Worm (Caenorhabditis elegans) whole organism, young adult: ENCODE results near the gene imp-2.

ENCODE experiments used
- C06A6.2 ChIP-seq: fragments of 200-800 bp; sonication (Bioruptor generic); conservative IDR thresholded peaks from 2 replicates; pipeline ENCODE4 v1.3.6; 2022; ENCODE audit warnings: missing genetic modification characterization, missing compliant biosample characterization
- D2030.7 ChIP-seq: fragments of 200-800 bp; sonication (Bioruptor generic); IDR thresholded peaks from 2 replicates; pipeline ENCODE4 v1.3.6; 2022; ENCODE audit warnings: missing genetic modification reagents, missing genetic modification characterization, missing compliant biosample characterization
- F37B4.10 ChIP-seq: fragments of 200-800 bp; sonication (Bioruptor generic); IDR thresholded peaks from 2 replicates; pipeline ENCODE4 v1.3.6; 2022; ENCODE audit warnings: missing genetic modification characterization, missing compliant biosample characterization
- T07F8.4 ChIP-seq: sonication (generic microtip); optimal IDR thresholded peaks from 2 replicates; lab custom pipeline; 2016; ENCODE audit warnings: mild to moderate bottlenecking, missing genetic modification characterization, moderate library complexity, missing compliant biosample characterization
- T26A5.8 ChIP-seq: sonication (generic microtip); optimal IDR thresholded peaks from 2 replicates; lab custom pipeline; 2016; ENCODE audit warnings: missing genetic modification characterization, missing compliant biosample characterization
- Y53F4B.3 ChIP-seq: fragments of 200-800 bp; sonication (Bioruptor generic); IDR thresholded peaks from 2 replicates; pipeline ENCODE4 v1.3.6; 2022; ENCODE audit warnings: missing genetic modification reagents, missing genetic modification characterization, missing compliant biosample characterization
- Y53G8AR.9 ChIP-seq: fragments of 200-800 bp; sonication (Bioruptor generic); conservative IDR thresholded peaks from 2 replicates; pipeline ENCODE4 v1.3.6; 2022; ENCODE audit warnings: missing genetic modification reagents, missing genetic modification characterization, missing compliant biosample characterization
- Y56A3A.18 ChIP-seq: fragments of 200-800 bp; sonication (Bioruptor generic); IDR thresholded peaks from 2 replicates; pipeline ENCODE4 v1.3.6; 2022; ENCODE audit warnings: missing genetic modification reagents, missing genetic modification characterization, missing compliant biosample characterization
- Y95B8A.8 ChIP-seq: fragments of 200-800 bp; sonication (Bioruptor generic); IDR thresholded peaks from 2 replicates; pipeline ENCODE4 v1.3.6; 2022; ENCODE audit warnings: missing genetic modification reagents, missing genetic modification characterization, missing compliant biosample characterization
- ama-1 ChIP-seq, 3 experiments: fragments of 150-350 bp in 1 of 3; sonication (generic microtip) in 2 of 3; optimal IDR thresholded peaks; 2 replicates each; lab custom pipeline; 2014 to 2018; ENCODE audit warnings: missing biosample characterization in 2 of 3, missing genetic modification characterization in 2 of 3, missing genetic modification reagents in 2 of 3
- aptf-3 ChIP-seq: fragments of 200-800 bp; sonication (Bioruptor generic); IDR thresholded peaks from 2 replicates; pipeline ENCODE4 v1.3.6; 2022; ENCODE audit warnings: missing genetic modification characterization, missing compliant biosample characterization
- atf-7 ChIP-seq: sonication (generic microtip); optimal IDR thresholded peaks from 2 replicates; lab custom pipeline; 2017; ENCODE audit warnings: mild to moderate bottlenecking, missing genetic modification characterization, missing compliant biosample characterization
- ccch-3 ChIP-seq: fragments of 200-800 bp; sonication (Bioruptor generic); optimal IDR thresholded peaks from 2 replicates; lab custom pipeline; 2018; ENCODE audit warnings: mild to moderate bottlenecking, missing genetic modification characterization, missing compliant biosample characterization
- ceh-100 ChIP-seq: fragments of 200-800 bp; sonication (Bioruptor generic); IDR thresholded peaks from 2 replicates; pipeline ENCODE4 v1.3.6; 2022; ENCODE audit warnings: missing genetic modification reagents, missing genetic modification characterization, missing compliant biosample characterization
- ceh-27 ChIP-seq: fragments of 200-800 bp; sonication (Bioruptor generic); optimal IDR thresholded peaks from 2 replicates; lab custom pipeline; 2018; ENCODE audit warnings: mild to moderate bottlenecking, missing genetic modification characterization, moderate library complexity, missing compliant biosample characterization
- ceh-40 ChIP-seq: fragments of 200-800 bp; sonication (Bioruptor generic); IDR thresholded peaks from 2 replicates; pipeline ENCODE4 v1.3.6; 2022; ENCODE audit warnings: missing genetic modification characterization, missing compliant biosample characterization
- ceh-58 ChIP-seq: fragments of 200-800 bp; sonication (Bioruptor generic); IDR thresholded peaks from 2 replicates; pipeline ENCODE4 v1.3.6; 2022; ENCODE audit warnings: missing genetic modification characterization, missing compliant biosample characterization
- ceh-79 ChIP-seq: sonication (generic microtip); optimal IDR thresholded peaks from 2 replicates; lab custom pipeline; 2017; ENCODE audit warnings: mild to moderate bottlenecking, missing genetic modification characterization, missing compliant biosample characterization
- die-1 ChIP-seq: sonication (generic microtip); optimal IDR thresholded peaks from 2 replicates; lab custom pipeline; 2016; ENCODE audit warnings: missing genotype, mild to moderate bottlenecking, missing genetic modification characterization, missing compliant biosample characterization
- dox-1 ChIP-seq: fragments of 200-800 bp; sonication (Bioruptor generic); IDR thresholded peaks from 2 replicates; pipeline ENCODE4 v1.3.6; 2022; ENCODE audit warnings: missing genetic modification reagents, missing genetic modification characterization, missing compliant biosample characterization
- egl-18 ChIP-seq: fragments of 200-800 bp; sonication (Bioruptor generic); IDR thresholded peaks from 2 replicates; pipeline ENCODE4 v1.3.6; 2022; ENCODE audit warnings: missing genetic modification reagents, missing genetic modification characterization, missing compliant biosample characterization
- egl-44 ChIP-seq: fragments of 200-800 bp; sonication (Bioruptor generic); IDR thresholded peaks from 2 replicates; pipeline ENCODE4 v1.3.6; 2022; ENCODE audit warnings: missing genetic modification reagents, missing genetic modification characterization, missing compliant biosample characterization
- fkh-3 ChIP-seq: sonication (generic microtip); optimal IDR thresholded peaks from 2 replicates; lab custom pipeline; 2016; ENCODE audit warnings: mild to moderate bottlenecking, missing genetic modification characterization, missing compliant biosample characterization
- gei-17 ChIP-seq: fragments of 200-800 bp; sonication (Bioruptor generic); optimal IDR thresholded peaks from 2 replicates; lab custom pipeline; 2018; ENCODE audit warnings: mild to moderate bottlenecking, missing genetic modification characterization, missing compliant biosample characterization
- hlh-26 ChIP-seq: fragments of 200-800 bp; sonication (Bioruptor generic); conservative IDR thresholded peaks from 2 replicates; pipeline ENCODE4 v1.3.6; 2022; ENCODE audit warnings: missing genetic modification reagents, missing genetic modification characterization, missing compliant biosample characterization
- hmg-20 ChIP-seq: fragments of 200-800 bp; sonication (Bioruptor generic); IDR thresholded peaks from 2 replicates; pipeline ENCODE4 v1.3.6; 2022; ENCODE audit warnings: missing genetic modification reagents, missing genetic modification characterization, missing compliant biosample characterization
- hsf-1 ChIP-seq: fragments of 200-800 bp; sonication (Bioruptor generic); IDR thresholded peaks from 2 replicates; pipeline ENCODE4 v1.3.6; 2022; ENCODE audit warnings: missing genetic modification reagents, missing genetic modification characterization, missing compliant biosample characterization
- let-526 ChIP-seq: fragments of 200-800 bp; sonication (Bioruptor generic); IDR thresholded peaks from 2 replicates; pipeline ENCODE4 v1.3.6; 2022; ENCODE audit warnings: missing genetic modification reagents, missing genetic modification characterization, missing compliant biosample characterization
- let-607 ChIP-seq, 2 experiments: fragments of 200-800 bp in 1 of 2; sonication (Bioruptor generic) in 1 of 2; sonication (generic microtip) in 1 of 2; optimal IDR thresholded peaks; 2 replicates each; lab custom pipeline; 2016 to 2018; ENCODE audit warnings: mild to moderate bottlenecking in 2 of 2, missing compliant biosample characterization in 2 of 2, missing genetic modification characterization in 2 of 2, moderate library complexity in 2 of 2, missing genotype in 1 of 2
- lin-35 ChIP-seq, 3 experiments: fragments of 150-350 bp in 2 of 3; sonication (generic microtip) in 1 of 3; optimal IDR thresholded peaks; 2 replicates each; lab custom pipeline; 2014 to 2018; ENCODE audit warnings: missing biosample characterization in 3 of 3, missing genetic modification characterization in 3 of 3, missing genetic modification reagents in 3 of 3
- lsl-1 ChIP-seq: fragments of 200-800 bp; sonication (Bioruptor generic); optimal IDR thresholded peaks from 2 replicates; lab custom pipeline; 2018; ENCODE audit warnings: mild to moderate bottlenecking, missing genetic modification characterization, moderate library complexity, missing compliant biosample characterization
- madf-10 ChIP-seq: sonication (generic microtip); optimal IDR thresholded peaks from 2 replicates; lab custom pipeline; 2016; ENCODE audit warnings: mild to moderate bottlenecking, missing genetic modification characterization, missing compliant biosample characterization
- madf-3 ChIP-seq: fragments of 200-800 bp; sonication (Bioruptor generic); IDR thresholded peaks from 2 replicates; pipeline ENCODE4 v1.3.6; 2022; ENCODE audit warnings: missing genetic modification reagents, missing genetic modification characterization, missing compliant biosample characterization
- madf-8 ChIP-seq: fragments of 200-800 bp; sonication (Bioruptor generic); conservative IDR thresholded peaks from 2 replicates; pipeline ENCODE4 v1.3.6; 2022; ENCODE audit warnings: missing genetic modification reagents, missing genetic modification characterization, missing compliant biosample characterization
- mxl-1 ChIP-seq: sonication (generic microtip); optimal IDR thresholded peaks from 2 replicates; lab custom pipeline; 2016; ENCODE audit warnings: missing genetic modification characterization, missing compliant biosample characterization
- nhr-80 ChIP-seq: sonication (generic microtip); optimal IDR thresholded peaks from 2 replicates; lab custom pipeline; 2016; ENCODE audit warnings: missing genetic modification characterization, missing compliant biosample characterization
- nhr-90 ChIP-seq: sonication (generic microtip); optimal IDR thresholded peaks from 2 replicates; lab custom pipeline; 2016; ENCODE audit warnings: missing genotype, mild to moderate bottlenecking, missing genetic modification characterization, missing compliant biosample characterization
- pbrm-1 ChIP-seq: fragments of 200-800 bp; sonication (Bioruptor generic); IDR thresholded peaks from 2 replicates; pipeline ENCODE4 v1.3.6; 2022; ENCODE audit warnings: missing genetic modification reagents, missing genetic modification characterization, missing compliant biosample characterization
- sea-2 ChIP-seq: fragments of 200-800 bp; sonication (Bioruptor generic); IDR thresholded peaks from 2 replicates; pipeline ENCODE4 v1.3.6; 2022; ENCODE audit warnings: missing genetic modification characterization, missing compliant biosample characterization
- snpc-1.1 ChIP-seq: sonication (generic microtip); optimal IDR thresholded peaks from 2 replicates; lab custom pipeline; 2017; ENCODE audit warnings: missing genetic modification characterization, mild to moderate bottlenecking, missing compliant biosample characterization, antibody characterized with exemption, moderate library complexity, missing genotype, missing genetic modification reagents; ENCODE audit not compliant: insufficient read depth
- somi-1 ChIP-seq: fragments of 200-800 bp; sonication (Bioruptor generic); optimal IDR thresholded peaks from 2 replicates; lab custom pipeline; 2018; ENCODE audit warnings: mild to moderate bottlenecking, missing genetic modification characterization, missing compliant biosample characterization
- tbx-9 ChIP-seq: sonication (generic microtip); optimal IDR thresholded peaks from 2 replicates; lab custom pipeline; 2016; ENCODE audit warnings: borderline replicate concordance, missing genetic modification characterization, inconsistent platforms, missing compliant biosample characterization
- tlf-1 ChIP-seq: fragments of 200-800 bp; sonication (Bioruptor generic); optimal IDR thresholded peaks from 2 replicates; lab custom pipeline; 2018; ENCODE audit warnings: mild to moderate bottlenecking, missing genetic modification characterization, missing compliant biosample characterization
- unc-130 ChIP-seq: sonication (generic microtip); optimal IDR thresholded peaks from 2 replicates; lab custom pipeline; 2016; ENCODE audit warnings: missing genetic modification reagents, missing genetic modification characterization, missing compliant biosample characterization
- ztf-18 ChIP-seq: sonication (generic microtip); optimal IDR thresholded peaks from 2 replicates; lab custom pipeline; 2016; ENCODE audit warnings: missing genotype, mild to moderate bottlenecking, missing genetic modification characterization, missing compliant biosample characterization
- ztf-26 ChIP-seq: sonication (generic microtip); optimal IDR thresholded peaks from 2 replicates; lab custom pipeline; 2017; ENCODE audit warnings: missing genetic modification characterization, missing compliant biosample characterization
- ztf-3 ChIP-seq: fragments of 200-800 bp; sonication (Bioruptor generic); optimal IDR thresholded peaks from 2 replicates; lab custom pipeline; 2018; ENCODE audit warnings: mild to moderate bottlenecking, missing genetic modification characterization, missing compliant biosample characterization
- ztf-6 ChIP-seq: fragments of 200-800 bp; sonication (Bioruptor generic); IDR thresholded peaks from 2 replicates; pipeline ENCODE4 v1.3.6; 2022; ENCODE audit warnings: missing genetic modification reagents, missing genetic modification characterization, missing compliant biosample characterization

Gene imp-2

DNA sequence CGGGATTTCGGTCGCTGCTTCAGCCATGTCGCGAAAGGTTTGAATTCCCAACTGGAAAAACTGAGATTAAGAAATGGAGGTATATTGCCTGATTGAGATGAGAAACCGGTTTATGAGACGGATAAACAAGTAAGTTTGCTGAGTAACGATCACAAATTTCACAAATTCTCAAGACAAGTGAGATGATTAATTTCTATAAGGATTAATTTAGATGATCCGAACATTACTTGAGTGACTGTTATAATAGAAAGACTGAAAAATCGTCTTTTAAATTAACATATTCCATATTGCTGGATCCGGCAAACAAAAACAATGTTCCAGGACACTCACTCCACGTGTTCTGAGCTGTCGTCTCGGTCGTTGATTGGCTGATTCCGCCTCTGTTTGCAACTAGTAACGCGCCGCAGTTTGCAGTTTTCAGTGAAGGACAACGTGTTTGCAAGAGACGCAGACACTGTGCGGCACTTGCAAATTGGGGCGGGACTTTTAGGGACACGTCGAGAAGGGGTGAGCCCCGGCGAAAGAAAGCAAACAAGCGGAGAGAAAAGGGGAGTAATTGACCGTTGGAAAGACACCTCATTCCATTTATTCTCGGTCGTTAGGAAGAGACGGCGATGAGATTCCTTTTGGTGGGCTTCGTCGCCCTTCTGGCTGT, at the start of gene imp-2, which contains the start of gene enpl-1 (continued):
- TF ChIP-seq ztf-18 (peak; percentile 76), Y53F4B.3 (GFP tag; lab: Robert Waterston, UW) (no peak), pbrm-1 (peak; percentile 84), fkh-3 (tag; lab: Kevin White, UChicago) (no peak), aptf-3 (GFP tag; lab: Robert Waterston, UW) (no peak), D2030.7 (GFP tag; lab: Robert Waterston, UW) (peak; percentile 53; the same call in 1 of the 2 replicates), nhr-80 (tag; lab: Kevin White, UChicago) (peak; percentile 96), hlh-26 (GFP tag; lab: Robert Waterston, UW) (no peak), snpc-1.1 (tag; lab: Kevin White, UChicago) (no peak), Y53G8AR.9 (no peak), sea-2 (GFP tag; lab: Robert Waterston, UW) (no peak), ztf-26 (peak; percentile 37), tlf-1 (GFP tag; lab: Kevin White, UChicago) (peak; percentile 86), egl-18 (GFP tag; lab: Robert Waterston, UW) (no peak), hmg-20 (no peak), ccch-3 (GFP tag; lab: Kevin White, UChicago) (no peak), madf-10 (tag; lab: Kevin White, UChicago) (peak; percentile 77), madf-3 (GFP tag; lab: Robert Waterston, UW) (peak; percentile 72; the same call in 1 of the 2 replicates), mxl-1 (tag; lab: Kevin White, UChicago) (no peak), nhr-90 (tag; lab: Kevin White, UChicago) (peak; percentile 82), lsl-1 (GFP tag; lab: Kevin White, UChicago) (peak; percentile 67), ztf-6 (GFP tag; lab: Robert Waterston, UW) (no peak), let-607 (tag; optimal IDR thresholded peaks at IDR 0.05; lab: Kevin White, UChicago) (peak; percentile 100), ztf-3 (GFP tag; lab: Kevin White, UChicago) (no peak), atf-7 (tag; lab: Kevin White, UChicago) (peak; percentile 63), egl-44 (GFP tag; lab: Robert Waterston, UW) (peak; percentile 55; the same call in 1 of the 2 replicates), gei-17 (peak; percentile 46), dox-1 (GFP tag; lab: Robert Waterston, UW) (peak; percentile 96), lin-35 (GFP tag; optimal IDR thresholded peaks at IDR 0.05; lab: Kevin White, UChicago) (peak in 1 of 3 experiments; percentile 51), C06A6.2 (GFP tag; lab: Robert Waterston, UW) (peak; percentile 80), T26A5.8 (tag; lab: Kevin White, UChicago) (no peak), ceh-58 (no peak), hsf-1 (GFP tag; lab: Robert Waterston, UW) (no peak), ceh-100 (GFP tag; lab: Robert Waterston, UW) (peak; percentile 77), tbx-9 (tag; lab: Kevin White, UChicago) (no peak), ceh-27 (GFP tag; lab: Kevin White, UChicago) (peak; percentile 88), Y56A3A.18 (GFP tag; lab: Robert Waterston, UW) (no peak), ceh-40 (GFP tag; lab: Robert Waterston, UW) (no peak), ceh-79 (no peak), Y95B8A.8 (GFP tag; lab: Robert Waterston, UW) (0 out of 2 replicates have a peak, but pooled peaks have one; percentile 20), ama-1 (optimal IDR thresholded peaks at IDR 0.05; lab: Kevin White, UChicago) (no peak), ama-1 (GFP tag; optimal IDR thresholded peaks at IDR 0.05; lab: Kevin White, UChicago) (peak in 1 of 2 experiments; percentile 41), die-1 (tag; lab: Kevin White, UChicago) (peak; percentile 12), let-526 (GFP tag; lab: Robert Waterston, UW) (peak; percentile 40; the same call in 1 of the 2 replicates), madf-8 (no peak; the same call in 1 of the 2 replicates), T07F8.4 (tag; lab: Kevin White, UChicago) (no peak), F37B4.10 (GFP tag; lab: Robert Waterston, UW) (no peak), unc-130 (GFP tag; lab: Kevin White, UChicago) (no peak), somi-1 (peak; percentile 74)
